Fruit fly (Drosophila melanogaster) whole organism, embryonic: ENCODE data around the gene CG11263.

Experiments used
- Ada2b ChIP-seq: fragments of 200-800 bp; sonication (Bioruptor generic); IDR thresholded peaks from 2 replicates; pipeline ENCODE4 v1.3.6; 2022; ENCODE audit warnings: missing biosample characterization, missing genetic modification characterization
- Atf3 ChIP-seq: fragments of 200-800 bp; sonication (Bioruptor generic); optimal IDR thresholded peaks from 3 replicates; lab custom pipeline; 2016; ENCODE audit warnings: missing biosample characterization, missing genetic modification characterization
- BEAF-32 ChIP-seq: fragments of 200-800 bp; sonication (Bioruptor generic); optimal IDR thresholded peaks from 3 replicates; lab custom pipeline; 2017; ENCODE audit warnings: missing biosample characterization, missing genetic modification characterization, mild to moderate bottlenecking, moderate library complexity, missing genetic modification reagents
- Bdp1 ChIP-seq: fragments of 200-800 bp; sonication (Bioruptor generic); optimal IDR thresholded peaks from 3 replicates; lab custom pipeline; 2016; ENCODE audit warnings: missing biosample characterization, missing genetic modification characterization
- Bteb2 ChIP-seq: fragments of 200-800 bp; sonication (Bioruptor generic); optimal IDR thresholded peaks from 2 replicates; lab custom pipeline; 2016; ENCODE audit warnings: missing biosample characterization, missing genetic modification characterization
- CG10959 ChIP-seq: fragments of 200-800 bp; sonication (Bioruptor generic); IDR thresholded peaks from 2 replicates; pipeline ENCODE4 v1.3.6; 2022; ENCODE audit warnings: missing biosample characterization, missing genetic modification characterization
- CG10979 ChIP-seq: fragments of 200-800 bp; sonication (Bioruptor generic); optimal IDR thresholded peaks from 2 replicates; lab custom pipeline; 2018; ENCODE audit warnings: missing biosample characterization, mild to moderate bottlenecking, missing genetic modification characterization, moderate library complexity
- CG12071 ChIP-seq: fragments of 200-800 bp; sonication (Bioruptor generic); optimal IDR thresholded peaks from 3 replicates; lab custom pipeline; 2018; ENCODE audit warnings: missing biosample characterization, mild to moderate bottlenecking, missing genetic modification characterization
- CG12391 ChIP-seq: fragments of 200-800 bp; sonication (Bioruptor generic); optimal IDR thresholded peaks from 3 replicates; lab custom pipeline; 2018; ENCODE audit warnings: missing biosample characterization, mild to moderate bottlenecking, missing genetic modification characterization, moderate library complexity
- CG12659 ChIP-seq: fragments of 200-800 bp; sonication (Bioruptor generic); optimal IDR thresholded peaks from 3 replicates; lab custom pipeline; 2017; ENCODE audit warnings: mild to moderate bottlenecking, missing biosample characterization, missing genetic modification reagents, missing genetic modification characterization
- CG15073 ChIP-seq: fragments of 200-800 bp; sonication (Bioruptor generic); optimal IDR thresholded peaks from 2 replicates; lab custom pipeline; 2016; ENCODE audit warnings: missing biosample characterization, missing genetic modification characterization
- CG1603 ChIP-seq: fragments of 200-800 bp; sonication (Bioruptor generic); optimal IDR thresholded peaks from 2 replicates; lab custom pipeline; 2019; ENCODE audit warnings: missing biosample characterization, mild to moderate bottlenecking, missing genetic modification characterization, moderate library complexity
- CG30403 ChIP-seq: fragments of 200-800 bp; sonication (Bioruptor generic); optimal IDR thresholded peaks from 3 replicates; lab custom pipeline; 2016; ENCODE audit warnings: missing biosample characterization, missing genetic modification characterization
- CG31224 ChIP-seq: fragments of 200-800 bp; sonication (Bioruptor generic); IDR thresholded peaks from 2 replicates; pipeline ENCODE4 v1.3.6; 2022; ENCODE audit warnings: missing biosample characterization, missing genetic modification characterization
- CG31388 ChIP-seq: fragments of 200-800 bp; sonication (Bioruptor generic); optimal IDR thresholded peaks from 2 replicates; lab custom pipeline; 2016; ENCODE audit warnings: missing biosample characterization, missing genetic modification characterization
- CG32532 ChIP-seq: fragments of 200-800 bp; sonication (Bioruptor generic); IDR thresholded peaks from 2 replicates; pipeline ENCODE4 v1.3.6; 2022; ENCODE audit warnings: missing biosample characterization, missing genetic modification characterization
- CG32767 ChIP-seq: fragments of 200-800 bp; sonication (Bioruptor generic); IDR thresholded peaks from 2 replicates; pipeline ENCODE4 v1.3.6; 2022; ENCODE audit warnings: missing biosample characterization, missing genetic modification characterization
- CG4730 ChIP-seq: fragments of 200-800 bp; sonication (Bioruptor generic); IDR thresholded peaks from 2 replicates; pipeline ENCODE4 v1.3.6; 2022; ENCODE audit warnings: missing biosample characterization, missing genetic modification characterization
- CG6654 ChIP-seq: fragments of 200-800 bp; sonication (Bioruptor generic); optimal IDR thresholded peaks from 2 replicates; lab custom pipeline; 2017; ENCODE audit warnings: missing biosample characterization, mild to moderate bottlenecking, missing genetic modification characterization
- CG7928 ChIP-seq: fragments of 200-800 bp; sonication (Bioruptor generic); optimal IDR thresholded peaks from 2 replicates; lab custom pipeline; 2017; ENCODE audit warnings: missing biosample characterization, mild to moderate bottlenecking, missing genetic modification characterization
- CG9797 ChIP-seq: fragments of 200-800 bp; sonication (Bioruptor generic); optimal IDR thresholded peaks from 3 replicates; lab custom pipeline; 2018; ENCODE audit warnings: missing biosample characterization, mild to moderate bottlenecking, missing genetic modification characterization
- CoRest ChIP-seq: fragments of 200-800 bp; sonication (Bioruptor generic); optimal IDR thresholded peaks from 3 replicates; lab custom pipeline; 2018; ENCODE audit warnings: missing biosample characterization, mild to moderate bottlenecking, missing genetic modification characterization, moderate library complexity
- E2f1 ChIP-seq: fragments of 200-800 bp; sonication (Bioruptor generic); IDR thresholded peaks from 2 replicates; pipeline ENCODE4 v1.3.6; 2022; ENCODE audit warnings: missing biosample characterization, missing genetic modification characterization
- Jarid2 ChIP-seq: fragments of 200-800 bp; sonication (Bioruptor generic); optimal IDR thresholded peaks from 3 replicates; lab custom pipeline; 2017; ENCODE audit warnings: mild to moderate bottlenecking, missing biosample characterization, missing genetic modification reagents, missing genetic modification characterization
- NC2α ChIP-seq: fragments of 200-800 bp; sonication (Bioruptor generic); optimal IDR thresholded peaks from 2 replicates; lab custom pipeline; 2016; ENCODE audit warnings: missing biosample characterization, missing genetic modification characterization
- Neu2 ChIP-seq: fragments of 200-800 bp; sonication (Bioruptor generic); optimal IDR thresholded peaks from 3 replicates; lab custom pipeline; 2016; ENCODE audit warnings: missing biosample characterization, missing genetic modification characterization, borderline replicate concordance
- Oli ChIP-seq: fragments of 200-800 bp; sonication (Bioruptor generic); optimal IDR thresholded peaks from 2 replicates; lab custom pipeline; 2018; ENCODE audit warnings: missing biosample characterization, mild to moderate bottlenecking, missing genetic modification characterization, moderate library complexity
- Pdp1 ChIP-seq, 2 experiments: fragments of 200-800 bp; sonication (Bioruptor generic); optimal IDR thresholded peaks; 3 replicates each; lab custom pipeline; 2016; ENCODE audit warnings: missing biosample characterization in 2 of 2, missing genetic modification characterization in 2 of 2, mild to moderate bottlenecking in 1 of 2, moderate library complexity in 1 of 2
- Sox100B ChIP-seq: fragments of 200-800 bp; sonication (Bioruptor generic); optimal IDR thresholded peaks from 3 replicates; lab custom pipeline; 2018; ENCODE audit warnings: missing biosample characterization, mild to moderate bottlenecking, missing genetic modification characterization
- Sox102F ChIP-seq: fragments of 200-800 bp; sonication (Bioruptor generic); optimal IDR thresholded peaks from 2 replicates; lab custom pipeline; 2018; ENCODE audit warnings: missing biosample characterization, mild to moderate bottlenecking, missing genetic modification characterization, moderate library complexity
- Stat92E ChIP-seq, 3 experiments: fragments of >200 bp in 2 of 3; fragments of 200-800 bp in 1 of 3; sonication (Bioruptor generic) in 1 of 3; optimal IDR thresholded peaks; 2 replicates each; lab custom pipeline; 2017 to 2019; ENCODE audit warnings: missing biosample characterization in 3 of 3, missing genetic modification characterization in 3 of 3, mild to moderate bottlenecking in 1 of 3, moderate library complexity in 1 of 3
- YL-1 ChIP-seq: fragments of 200-800 bp; sonication (Bioruptor generic); optimal IDR thresholded peaks from 3 replicates; lab custom pipeline; 2017; ENCODE audit warnings: missing biosample characterization, mild to moderate bottlenecking, missing genetic modification characterization
- abd-A ChIP-seq: fragments of 200-800 bp; sonication (Bioruptor generic); optimal IDR thresholded peaks from 3 replicates; lab custom pipeline; 2019; ENCODE audit warnings: missing biosample characterization, mild to moderate bottlenecking, missing genetic modification characterization, moderate library complexity
- al ChIP-seq: fragments of 200-800 bp; sonication (Bioruptor generic); IDR thresholded peaks from 2 replicates; pipeline ENCODE4 v1.3.6; 2022; ENCODE audit warnings: missing biosample characterization, missing genetic modification characterization
- amos ChIP-seq: fragments of 200-800 bp; sonication (Bioruptor generic); IDR thresholded peaks from 2 replicates; pipeline ENCODE4 v1.3.6; 2022; ENCODE audit warnings: missing biosample characterization, missing genetic modification characterization; ENCODE audit not compliant: partially characterized antibody
- br ChIP-seq: fragments of >200 bp; optimal IDR thresholded peaks from 2 replicates; lab custom pipeline; 2017
- chn ChIP-seq: fragments of 200-800 bp; sonication (Bioruptor generic); optimal IDR thresholded peaks from 2 replicates; lab custom pipeline; 2016; ENCODE audit warnings: missing biosample characterization, missing genetic modification characterization
- crp ChIP-seq, 2 experiments: fragments of 200-800 bp; sonication (Bioruptor generic); optimal IDR thresholded peaks; 2 replicates in 1 of 2; 3 replicates in 1 of 2; lab custom pipeline; 2017; ENCODE audit warnings: missing biosample characterization in 2 of 2, missing genetic modification characterization in 2 of 2, mild to moderate bottlenecking in 1 of 2, moderate library complexity in 1 of 2
- dan ChIP-seq: fragments of 200-800 bp; sonication (Bioruptor generic); IDR thresholded peaks from 2 replicates; pipeline ENCODE4 v1.3.6; 2022; ENCODE audit warnings: missing biosample characterization, missing genetic modification characterization
- disco-r ChIP-seq: fragments of 200-800 bp; sonication (Bioruptor generic); optimal IDR thresholded peaks from 2 replicates; lab custom pipeline; 2016; ENCODE audit warnings: missing biosample characterization, missing genetic modification characterization
- eyg ChIP-seq: fragments of 200-800 bp; sonication (Bioruptor generic); optimal IDR thresholded peaks from 3 replicates; lab custom pipeline; 2016; ENCODE audit warnings: missing biosample characterization, missing genetic modification characterization
- grn ChIP-seq: fragments of 200-800 bp; sonication (Bioruptor generic); optimal IDR thresholded peaks from 3 replicates; lab custom pipeline; 2017; ENCODE audit warnings: missing biosample characterization, missing genetic modification characterization
- pzg ChIP-seq: fragments of 200-800 bp; sonication (Bioruptor generic); optimal IDR thresholded peaks from 3 replicates; lab custom pipeline; 2018; ENCODE audit warnings: missing biosample characterization, mild to moderate bottlenecking, missing genetic modification characterization, moderate library complexity
- sc ChIP-seq, 3 experiments: fragments of >200 bp in 2 of 3; fragments of 200-800 bp in 1 of 3; sonication (Bioruptor generic) in 1 of 3; optimal IDR thresholded peaks; 2 replicates in 2 of 3; 3 replicates in 1 of 3; lab custom pipeline; 2017; ENCODE audit warnings: mild to moderate bottlenecking in 1 of 3, missing biosample characterization in 1 of 3, missing genetic modification characterization in 1 of 3, missing genetic modification reagents in 1 of 3
- schlank ChIP-seq: fragments of 200-800 bp; sonication (Bioruptor generic); optimal IDR thresholded peaks from 2 replicates; lab custom pipeline; 2018; ENCODE audit warnings: missing biosample characterization, mild to moderate bottlenecking, missing genetic modification characterization
- sisA ChIP-seq: fragments of 200-800 bp; sonication (Bioruptor generic); IDR thresholded peaks from 2 replicates; pipeline ENCODE4 v1.3.6; 2022; ENCODE audit warnings: missing biosample characterization, missing genetic modification characterization
- sqz ChIP-seq: fragments of 200-800 bp; sonication (Bioruptor generic); optimal IDR thresholded peaks from 3 replicates; lab custom pipeline; 2018; ENCODE audit warnings: missing biosample characterization, mild to moderate bottlenecking, missing genetic modification characterization
- ssp ChIP-seq: fragments of 200-800 bp; sonication (Bioruptor generic); IDR thresholded peaks from 2 replicates; pipeline ENCODE4 v1.3.6; 2022; ENCODE audit warnings: missing biosample characterization, missing genetic modification characterization
- tin ChIP-seq: fragments of 200-800 bp; sonication (Bioruptor generic); optimal IDR thresholded peaks from 3 replicates; lab custom pipeline; 2016; ENCODE audit warnings: missing biosample characterization, missing genetic modification characterization
- wdn ChIP-seq: fragments of 200-800 bp; sonication (Bioruptor generic); IDR thresholded peaks from 2 replicates; pipeline ENCODE4 v1.3.6; 2022; ENCODE audit warnings: missing biosample characterization, missing genetic modification characterization
- zen ChIP-seq: fragments of 200-800 bp; sonication (Bioruptor generic); optimal IDR thresholded peaks from 3 replicates; lab custom pipeline; 2018; ENCODE audit warnings: missing biosample characterization, mild to moderate bottlenecking, missing genetic modification characterization, moderate library complexity

Gene CG11263

DNA sequence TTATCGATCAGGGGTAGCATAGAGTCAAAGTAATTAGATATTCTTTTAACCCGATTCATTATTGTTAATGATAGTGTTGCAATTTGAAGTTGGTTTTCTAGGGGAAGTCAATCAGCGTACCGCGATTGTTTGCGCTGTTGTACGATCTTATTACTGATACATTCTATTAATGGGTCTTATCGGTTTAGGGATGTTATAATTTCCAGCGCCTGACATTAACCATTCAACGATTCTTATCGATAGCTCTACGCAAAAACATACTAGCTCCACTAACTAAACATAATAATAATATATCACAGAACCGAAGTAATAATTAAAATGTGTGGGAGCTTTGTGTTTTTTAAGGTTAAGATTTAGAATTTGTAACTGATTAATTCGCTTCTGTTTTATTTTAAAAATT, 4.9 kb downstream of the CG11263 start, which contains the start of gene Cul6:
Gene Cul6, minus strand, starts transcription at position 175 of the 400 bp plus-strand sequence.
- TF ChIP-seq Jarid2 (GFP tag; lab: Kevin White, UChicago) (no peak), CG30403 (no peak), Oli (tag; lab: Kevin White, UChicago) (no peak), eyg (GFP tag; lab: Kevin White, UChicago) (no peak), br (no peak), sc (optimal IDR thresholded peaks at IDR 0.05; lab: Kevin White, UChicago) (no peak), sc (GFP tag; optimal IDR thresholded peaks at IDR 0.05; lab: Kevin White, UChicago) (no peak), Pdp1 (GFP tag; optimal IDR thresholded peaks at IDR 0.05; lab: Kevin White, UChicago) (no peak), abd-A (tag; lab: Kevin White, UChicago) (no peak), schlank (tag; lab: Kevin White, UChicago) (no peak), CG12659 (GFP tag; lab: Kevin White, UChicago) (no peak), dan (GFP tag; lab: Robert Waterston, UW) (no peak), CG7928 (no peak), sqz (no peak), sisA (no peak), Atf3 (GFP tag; lab: Kevin White, UChicago) (no peak), Bdp1 (GFP tag; lab: Kevin White, UChicago) (no peak), amos (peak; percentile 32; the same call in 1 of the 2 replicates), CG32532 (GFP tag; lab: Robert Waterston, UW) (no peak), CG1603 (no peak), CG4730 (GFP tag; lab: Robert Waterston, UW) (no peak), Stat92E (GFP tag; optimal IDR thresholded peaks at IDR 0.05; lab: Kevin White, UChicago) (no peak), Neu2 (GFP tag; lab: Kevin White, UChicago) (no peak), Sox100B (GFP tag; lab: Kevin White, UChicago) (no peak), CG12391 (no peak), pzg (GFP tag; lab: Kevin White, UChicago) (peak; percentile 22), Ada2b (GFP tag; lab: Robert Waterston, UW) (no peak), CG31224 (no peak), zen (tag; lab: Kevin White, UChicago) (peak; percentile 29), E2f1 (GFP tag; lab: Robert Waterston, UW) (no peak), CG12071 (GFP tag; lab: Kevin White, UChicago) (no peak), grn (GFP tag; lab: Kevin White, UChicago) (no peak), crp (GFP tag; optimal IDR thresholded peaks at IDR 0.05; lab: Kevin White, UChicago) (no peak), YL-1 (GFP tag; lab: Kevin White, UChicago) (no peak), CG10979 (tag; lab: Kevin White, UChicago) (no peak), disco-r (GFP tag; lab: Kevin White, UChicago) (no peak), al (GFP tag; lab: Robert Waterston, UW) (no peak), CoRest (tag; lab: Kevin White, UChicago) (no peak), chn (GFP tag; lab: Kevin White, UChicago) (no peak), CG9797 (GFP tag; lab: Kevin White, UChicago) (no peak), BEAF-32 (GFP tag; lab: Kevin White, UChicago) (peak; percentile 59), Bteb2 (GFP tag; lab: Kevin White, UChicago) (no peak), tin (GFP tag; lab: Kevin White, UChicago) (no peak), CG6654 (GFP tag; lab: Kevin White, UChicago) (no peak), wdn (GFP tag; lab: Robert Waterston, UW) (no peak), CG32767 (GFP tag; lab: Robert Waterston, UW) (no peak), NC2α (GFP tag; lab: Kevin White, UChicago) (no peak), CG10959 (GFP tag; lab: Robert Waterston, UW) (no peak), ssp (GFP tag; lab: Robert Waterston, UW) (peak; percentile 60), CG31388 (GFP tag; lab: Kevin White, UChicago) (no peak), CG15073 (GFP tag; lab: Kevin White, UChicago) (no peak), Sox102F (GFP tag; lab: Kevin White, UChicago) (no peak)
